Fruit fly (Drosophila melanogaster): Measurements from ENCODE around the gene Nrg.

- TF ChIP-seq CG33017 (tag; optimal IDR thresholded peaks at IDR 0.05) (no peak), tj (GFP tag; optimal IDR thresholded peaks at IDR 0.05) (no peak), CG1620 (GFP tag; optimal IDR thresholded peaks at IDR 0.05) (no peak), cnc (optimal IDR thresholded peaks at IDR 0.05) (no peak), kay (GFP tag; ENCODE audit: borderline replicate concordance) (no peak), CG14711 (tag; optimal IDR thresholded peaks at IDR 0.05) (no peak), CG7045 (GFP tag; optimal IDR thresholded peaks at IDR 0.05) (no peak), CG7101 (tag; optimal IDR thresholded peaks at IDR 0.05) (no peak), ovo (GFP tag; optimal IDR thresholded peaks at IDR 0.05) (no peak), bab1 (GFP tag; optimal IDR thresholded peaks at IDR 0.05) (no peak)
Observed at dm6 chrX:8501374-8501773, 15.8 kb upstream of the Nrg start.
